Worm (Caenorhabditis elegans) whole organism, L1 larva: ENCODE measurements around the gene Y49F6B.9.

Experiments used
- ama-1 ChIP-seq: fragments of 150-350 bp; optimal IDR thresholded peaks from 2 replicates; lab custom pipeline; 2014
- elt-3 ChIP-seq, 6 experiments: fragments of 150-350 bp in 1 of 6; sonication (generic microtip); optimal IDR thresholded peaks; 2 replicates each; lab custom pipeline; 2017 to 2018; ENCODE audit warnings: missing biosample characterization in 6 of 6, missing genetic modification characterization in 6 of 6, inconsistent platforms in 1 of 6
- lin-13 ChIP-seq: fragments of 150-350 bp; optimal IDR thresholded peaks from 2 replicates; lab custom pipeline; 2014; ENCODE audit warnings: missing biosample characterization, missing genetic modification reagents, missing genetic modification characterization
- lin-14 ChIP-seq: fragments of 200-800 bp; sonication (Bioruptor generic); optimal IDR thresholded peaks from 2 replicates; lab custom pipeline; 2018; ENCODE audit warnings: mild to moderate bottlenecking, missing genetic modification characterization, moderate library complexity, missing compliant biosample characterization
- mdl-1 ChIP-seq, 2 experiments: fragments of 150-350 bp; optimal IDR thresholded peaks; 2 replicates each; lab custom pipeline; 2014 to 2017; ENCODE audit warnings: missing biosample characterization in 2 of 2, missing genetic modification characterization in 2 of 2, inconsistent platforms in 1 of 2
- nhr-12 ChIP-seq: sonication (generic microtip); optimal IDR thresholded peaks from 2 replicates; lab custom pipeline; 2017; ENCODE audit warnings: missing biosample characterization, missing genetic modification characterization
- nhr-237 ChIP-seq: fragments of 150-350 bp; optimal IDR thresholded peaks from 2 replicates; lab custom pipeline; 2014; ENCODE audit warnings: missing biosample characterization, missing genetic modification characterization
- nhr-76 ChIP-seq: sonication (generic microtip); optimal IDR thresholded peaks from 2 replicates; lab custom pipeline; 2017; ENCODE audit warnings: missing biosample characterization, missing genetic modification characterization
- nhr-85 ChIP-seq: sonication (generic microtip); peaks from one replicate; lab custom pipeline; 2016; ENCODE audit warnings: missing genetic modification characterization, inconsistent platforms, missing compliant biosample characterization
- snpc-4 ChIP-seq: fragments of 150-350 bp; optimal IDR thresholded peaks from 2 replicates; lab custom pipeline; 2014; ENCODE audit warnings: missing biosample characterization, missing genetic modification characterization
- sox-4 ChIP-seq: sonication (generic microtip); optimal IDR thresholded peaks from 2 replicates; lab custom pipeline; 2016; ENCODE audit warnings: missing genetic modification characterization, missing compliant biosample characterization

DNA sequence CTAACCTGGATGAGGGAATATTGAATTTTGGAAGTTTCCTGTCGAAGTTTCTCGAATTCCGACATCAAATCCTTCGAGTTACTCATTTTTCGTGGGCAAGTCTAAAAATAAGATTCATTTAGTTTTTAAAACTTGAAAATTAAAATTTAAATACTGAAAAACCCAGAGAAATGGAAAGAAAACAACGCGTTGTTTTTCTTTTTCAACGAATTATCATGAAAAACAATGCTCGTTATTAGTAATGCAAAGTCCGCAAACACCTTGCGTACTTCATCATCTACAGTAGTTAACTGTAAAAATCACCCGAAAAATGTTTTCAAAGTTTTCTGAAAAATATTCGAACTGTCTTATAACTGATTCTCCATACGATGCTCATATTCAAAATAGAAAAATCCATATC lies 54.9 kb downstream of the Y49F6B.9 start, which contains the start of gene C16C8.4:
- no peak for TF ChIP-seq nhr-12 (tag; lab: Kevin White, UChicago)
- no peak for TF ChIP-seq sox-4 (tag; lab: Kevin White, UChicago)
- TF ChIP-seq snpc-4 (tag; lab: Kevin White, UChicago) = no peak
- TF ChIP-seq mdl-1 (tag; optimal IDR thresholded peaks at IDR 0.05; lab: Kevin White, UChicago) = no peak
- no peak for TF ChIP-seq nhr-237 (tag; lab: Kevin White, UChicago)
- no peak for TF ChIP-seq nhr-76 (tag; lab: Kevin White, UChicago)
- no peak for TF ChIP-seq lin-14 (GFP tag; lab: Kevin White, UChicago)
- no peak for TF ChIP-seq elt-3 (tag; optimal IDR thresholded peaks at IDR 0.05; lab: Kevin White, UChicago)
- TF ChIP-seq ama-1 (lab: Kevin White, UChicago) = no peak
- no peak for TF ChIP-seq lin-13 (GFP tag; lab: Kevin White, UChicago)
- TF ChIP-seq nhr-85 (tag; lab: Kevin White, UChicago) = no peak
